Fruit fly (Drosophila melanogaster) whole organism: ENCODE data around the gene CG17721.

Experiments used
- CG8478 ChIP-seq: fragments of >200 bp; optimal IDR thresholded peaks from 2 replicates; lab custom pipeline; 2018; ENCODE audit warnings: inconsistent platforms
- Dll ChIP-seq: fragments of >200 bp; optimal IDR thresholded peaks from 2 replicates; lab custom pipeline; 2017
- EcR ChIP-seq, 2 experiments: fragments of >200 bp; optimal IDR thresholded peaks; 2 replicates each; lab custom pipeline; 2017; ENCODE audit warnings: missing biosample characterization in 2 of 2, missing genetic modification characterization in 2 of 2, missing genetic modification reagents in 2 of 2
- pan ChIP-seq: fragments of >200 bp; optimal IDR thresholded peaks from 2 replicates; lab custom pipeline; 2017
- psq ChIP-seq: fragments of >200 bp; optimal IDR thresholded peaks from 2 replicates; lab custom pipeline; 2017
- usp ChIP-seq: fragments of >200 bp; optimal IDR thresholded peaks from 2 replicates; lab custom pipeline; 2017; ENCODE audit warnings: missing biosample characterization, missing genetic modification characterization, mixed read lengths

The CG17721 gene

DNA sequence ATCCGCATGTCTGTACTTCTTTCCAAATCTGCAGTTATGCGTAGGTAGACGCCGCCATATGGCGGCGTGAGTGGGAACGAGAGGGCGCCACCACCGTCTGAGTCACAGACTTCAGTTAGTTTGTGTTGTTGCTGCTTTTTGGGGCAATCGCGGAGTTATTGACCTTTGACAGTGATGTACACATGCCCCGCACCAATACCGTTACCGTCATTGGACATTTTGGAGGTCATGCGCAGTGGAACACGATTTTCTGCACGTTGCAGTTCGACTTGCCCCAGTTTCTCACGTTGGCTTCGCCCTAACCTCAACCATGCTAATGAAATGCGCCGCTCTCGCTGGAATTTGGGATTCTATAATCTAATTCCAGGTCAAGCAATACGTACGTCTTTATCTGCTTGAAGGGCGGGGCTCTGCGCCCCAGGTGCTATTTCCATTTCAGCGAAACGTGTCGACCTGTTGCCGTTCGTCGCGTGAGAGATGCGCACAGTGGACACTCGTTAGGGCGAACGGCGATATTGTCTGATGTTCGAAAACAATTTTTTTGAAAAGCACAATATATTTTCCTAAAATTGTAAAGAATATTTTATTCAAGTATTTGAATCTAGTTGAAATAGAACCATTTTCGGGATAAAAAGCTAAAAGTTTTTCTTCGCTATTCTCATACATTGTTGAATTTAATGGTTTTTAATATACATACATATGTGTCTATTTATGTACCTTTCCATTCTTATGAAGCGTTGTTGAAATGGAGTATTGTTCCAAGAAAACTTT, 23.5 kb upstream of the CG17721 start:
- no peak for TF ChIP-seq Dll (lab: Kevin White, UChicago)
- TF ChIP-seq pan = no peak
- TF ChIP-seq psq (lab: Kevin White, UChicago) = no peak
- no peak for TF ChIP-seq EcR (GFP tag; optimal IDR thresholded peaks at IDR 0.05; lab: Kevin White, UChicago)
- TF ChIP-seq usp (GFP tag; lab: Kevin White, UChicago) = no peak
- TF ChIP-seq CG8478 = no peak

dm6 chr3R:11214449-11214950, 20.4 kb upstream of the CG17721 start, which contains the start of gene ZnT86D:
Gene ZnT86D (minus strand): TSS chr3R:11214539.
- no peak for TF ChIP-seq EcR (GFP tag; optimal IDR thresholded peaks at IDR 0.05; lab: Kevin White, UChicago)
- no peak for TF ChIP-seq Dll (lab: Kevin White, UChicago)
- no peak for TF ChIP-seq CG8478
- TF ChIP-seq psq (lab: Kevin White, UChicago) = no peak
- TF ChIP-seq pan = no peak
- TF ChIP-seq usp (GFP tag; lab: Kevin White, UChicago) = no peak

DNA sequence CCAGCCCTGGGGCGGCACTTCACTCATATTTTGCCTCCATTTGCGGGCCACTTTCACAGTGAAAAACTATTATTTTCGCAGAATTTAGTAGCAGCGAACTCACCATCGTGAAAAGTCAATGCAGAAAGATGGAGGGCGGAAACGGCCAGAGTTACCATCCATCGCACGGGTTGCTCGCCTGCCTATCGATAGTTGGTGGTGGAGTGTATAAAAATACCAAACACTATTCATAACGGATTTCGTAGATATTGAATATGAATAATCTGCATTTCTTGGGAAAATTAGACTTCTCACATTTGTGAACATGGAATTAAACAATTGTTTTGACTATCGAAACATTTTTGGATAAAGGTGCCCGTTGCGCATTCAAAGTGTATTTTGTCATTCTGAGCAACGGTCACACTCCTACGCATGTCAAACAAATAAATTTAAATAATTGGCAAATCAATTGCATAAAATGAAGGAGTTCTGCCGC, 18.7 kb upstream of the CG17721 start, which contains the start of the genes RpS25 and CG4820:
TSS of gene RpS25 (minus strand) at position 132 of the 475 bp plus-strand sequence.
TSS of gene CG4820 (plus strand) at position 380 of the 475 bp plus-strand sequence.
- no peak for TF ChIP-seq psq (lab: Kevin White, UChicago)
- no peak for TF ChIP-seq pan
- no peak for TF ChIP-seq CG8478
- TF ChIP-seq usp (GFP tag; lab: Kevin White, UChicago) = no peak
- TF ChIP-seq EcR (GFP tag; optimal IDR thresholded peaks at IDR 0.05; lab: Kevin White, UChicago) = no peak
- TF ChIP-seq Dll (lab: Kevin White, UChicago) = no peak

dm6 chr3R:11219883-11220282, 15.1 kb upstream of the CG17721 start, which contains the start of gene CG6689:
Gene CG6689 (minus strand): TSS chr3R:11220064.
- TF ChIP-seq CG8478 (no peak), pan (no peak), EcR (GFP tag; optimal IDR thresholded peaks at IDR 0.05; lab: Kevin White, UChicago) (no peak), usp (GFP tag; lab: Kevin White, UChicago) (no peak), Dll (lab: Kevin White, UChicago) (no peak)

DNA sequence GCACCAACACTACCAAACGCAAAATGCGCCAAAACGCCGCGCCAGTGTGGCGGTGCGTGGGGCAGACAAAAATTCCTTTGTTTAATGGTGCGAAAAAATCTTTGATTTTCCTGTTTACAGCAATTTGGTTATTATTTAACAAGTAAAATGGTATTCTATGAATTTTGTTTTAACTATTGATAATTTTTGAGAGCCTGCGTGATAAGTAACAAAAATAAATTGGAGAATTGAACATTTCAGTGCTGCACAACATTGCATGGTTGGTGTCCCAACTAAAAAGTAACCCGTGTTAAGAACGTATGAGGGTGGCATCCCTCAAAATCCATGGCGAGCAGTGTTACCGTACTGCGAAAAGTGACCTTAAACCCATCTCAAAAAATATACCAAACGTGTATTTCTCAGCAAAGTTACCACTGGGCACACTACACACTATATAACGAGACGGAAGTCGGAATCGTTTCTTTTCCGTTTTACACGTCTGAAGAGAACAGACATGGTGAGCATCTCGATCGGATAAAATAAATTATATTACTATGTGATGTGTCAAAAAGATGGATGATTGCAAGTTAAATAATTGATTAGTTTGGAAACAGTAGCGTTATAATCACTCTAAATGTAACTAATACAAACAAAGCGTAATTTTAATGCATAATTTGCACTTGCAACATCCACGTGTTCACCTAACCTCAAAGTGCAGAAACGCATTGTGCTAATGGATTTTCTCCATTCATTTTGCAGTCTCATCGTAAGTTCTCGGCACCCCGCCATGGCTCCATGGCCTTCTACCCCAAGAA, 13.3 kb upstream of the CG17721 start, which contains the start of the genes CG6693 and RpL3:
TSS of gene CG6693 (minus strand) at position 203 of the 794 bp plus-strand sequence.
TSS of gene RpL3 (plus strand) at position 458 of the 794 bp plus-strand sequence.
- no peak for TF ChIP-seq usp (GFP tag; lab: Kevin White, UChicago)
- TF ChIP-seq CG8478 = no peak

- TF ChIP-seq CG8478 = no peak
- no peak for TF ChIP-seq usp (GFP tag; lab: Kevin White, UChicago)
- no peak for TF ChIP-seq psq (lab: Kevin White, UChicago)
- TF ChIP-seq Dll (lab: Kevin White, UChicago) = no peak
- no peak for TF ChIP-seq pan
- no peak for TF ChIP-seq EcR (GFP tag; optimal IDR thresholded peaks at IDR 0.05; lab: Kevin White, UChicago)
These were observed 12.4 kb upstream of the CG17721 start for dm6 chr3R:11222587-11222986.

dm6 chr3R:11224478-11224877, 10.5 kb upstream of the CG17721 start:
- TF ChIP-seq pan (no peak), Dll (lab: Kevin White, UChicago) (no peak), EcR (GFP tag; optimal IDR thresholded peaks at IDR 0.05; lab: Kevin White, UChicago) (no peak), psq (lab: Kevin White, UChicago) (no peak), usp (GFP tag; lab: Kevin White, UChicago) (no peak), CG8478 (no peak)

DNA sequence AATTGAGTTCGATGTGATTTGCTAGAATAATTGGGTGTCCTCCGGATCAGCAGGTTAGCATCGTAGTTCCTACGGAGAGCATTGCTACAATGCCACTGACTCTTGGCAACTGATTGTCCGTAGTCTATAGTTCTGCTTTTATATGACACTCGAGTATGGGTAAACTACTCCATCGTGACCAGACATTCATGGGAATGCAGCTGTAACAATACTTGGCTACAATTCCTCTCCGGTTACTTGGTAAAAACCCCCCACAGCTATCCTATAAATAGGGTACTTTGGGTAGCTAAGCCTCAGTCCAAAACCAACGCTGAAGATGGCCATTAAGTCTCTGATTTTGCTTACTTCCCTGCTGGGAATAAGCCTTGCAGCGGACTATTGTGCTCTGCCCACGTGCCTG, 9.7 kb upstream of the CG17721 start, which contains the start of gene scpr-C:
TSS of gene scpr-C (plus strand) at position 301 of the 400 bp plus-strand sequence.
- TF ChIP-seq pan (no peak), Dll (lab: Kevin White, UChicago) (no peak), psq (lab: Kevin White, UChicago) (no peak), usp (GFP tag; lab: Kevin White, UChicago) (no peak), CG8478 (no peak), EcR (GFP tag; optimal IDR thresholded peaks at IDR 0.05; lab: Kevin White, UChicago) (no peak)

DNA sequence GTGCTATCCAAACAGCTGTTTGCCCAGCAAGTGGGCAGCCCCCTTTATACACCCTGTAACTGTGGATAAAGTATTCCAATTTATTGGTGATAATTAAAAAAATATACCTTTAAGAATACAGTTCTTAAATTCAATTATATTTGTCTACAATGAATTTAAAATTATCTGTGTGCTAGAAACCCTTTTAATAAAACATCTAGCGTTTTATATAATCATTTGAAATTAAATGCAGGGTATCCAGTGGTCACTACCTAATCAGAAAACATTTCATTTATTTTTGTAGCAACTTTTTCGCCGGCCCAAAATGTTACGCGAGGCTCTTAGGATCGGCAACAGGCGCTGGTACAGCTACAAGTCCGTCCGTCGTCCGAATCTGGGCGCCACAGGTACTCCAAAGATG, 8.4 kb upstream of the CG17721 start, which contains the start of gene CG17726:
TSS of gene CG17726 (plus strand) at position 267 of the 400 bp plus-strand sequence.
- TF ChIP-seq Dll (lab: Kevin White, UChicago) (no peak), psq (lab: Kevin White, UChicago) (no peak), EcR (GFP tag; optimal IDR thresholded peaks at IDR 0.05; lab: Kevin White, UChicago) (no peak), usp (GFP tag; lab: Kevin White, UChicago) (no peak), pan (peak; percentile 95)

DNA sequence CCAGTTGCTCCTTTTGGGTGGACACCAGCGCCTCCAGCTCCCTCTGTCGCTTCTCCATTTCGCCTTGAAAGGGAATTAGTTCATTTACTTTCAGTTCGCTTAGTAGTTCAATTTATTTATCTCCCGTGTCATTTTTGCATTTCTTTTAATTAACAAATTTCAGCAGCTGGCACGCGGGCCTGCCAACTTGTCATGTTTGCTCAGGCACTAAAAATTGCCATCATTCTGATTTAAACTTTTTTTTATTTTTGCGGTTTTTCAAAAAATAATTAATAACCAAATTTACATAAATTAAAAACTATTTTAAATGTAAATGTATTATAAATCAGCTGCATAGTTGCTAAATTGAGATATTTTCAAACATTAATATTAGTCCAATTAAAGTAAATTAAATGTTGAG, 4.5 kb upstream of the CG17721 start, which contains the start of gene GCC88:
TSS of gene GCC88 (minus strand) at position 209 of the 400 bp plus-strand sequence.
- TF ChIP-seq psq (lab: Kevin White, UChicago) (no peak), EcR (GFP tag; optimal IDR thresholded peaks at IDR 0.05; lab: Kevin White, UChicago) (no peak), usp (GFP tag; lab: Kevin White, UChicago) (no peak), pan (no peak), Dll (lab: Kevin White, UChicago) (no peak), CG8478 (no peak)

DNA sequence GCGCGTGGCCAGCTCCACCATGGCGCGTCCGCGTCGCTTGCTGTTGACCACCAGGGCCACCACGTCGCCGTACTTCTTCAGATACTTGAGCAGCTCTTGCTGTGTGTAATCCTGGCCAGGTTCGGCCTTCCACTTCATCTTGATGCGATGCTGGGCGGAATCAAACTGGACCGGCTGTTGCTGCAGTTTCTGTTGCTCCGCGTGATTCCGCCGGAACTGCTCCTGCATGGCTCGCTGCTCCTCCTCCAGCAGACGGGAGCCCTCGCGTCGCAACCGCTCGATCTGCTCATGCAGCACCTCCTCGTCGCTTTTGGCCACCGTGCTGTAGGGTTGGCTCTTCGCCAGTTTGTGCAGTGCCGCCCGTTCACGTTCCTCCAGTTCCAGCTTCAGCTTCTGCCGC, 3.9 kb upstream of the CG17721 start:
- TF ChIP-seq CG8478 (no peak), pan (no peak), usp (GFP tag; lab: Kevin White, UChicago) (no peak)
